Worm (Caenorhabditis elegans) whole organism, L4/young adult: ENCODE data around the gene srj-24.

Experiments
- W03F9.2 ChIP-seq: fragments of 150-350 bp; optimal IDR thresholded peaks from 2 replicates; lab custom pipeline; 2014; ENCODE audit warnings: missing biosample characterization, missing genetic modification characterization
- him-1 ChIP-seq: sonication (generic microtip); optimal IDR thresholded peaks from 2 replicates; lab custom pipeline; 2016; ENCODE audit warnings: missing genotype, missing genetic modification reagents, missing genetic modification characterization, missing compliant biosample characterization

DNA sequence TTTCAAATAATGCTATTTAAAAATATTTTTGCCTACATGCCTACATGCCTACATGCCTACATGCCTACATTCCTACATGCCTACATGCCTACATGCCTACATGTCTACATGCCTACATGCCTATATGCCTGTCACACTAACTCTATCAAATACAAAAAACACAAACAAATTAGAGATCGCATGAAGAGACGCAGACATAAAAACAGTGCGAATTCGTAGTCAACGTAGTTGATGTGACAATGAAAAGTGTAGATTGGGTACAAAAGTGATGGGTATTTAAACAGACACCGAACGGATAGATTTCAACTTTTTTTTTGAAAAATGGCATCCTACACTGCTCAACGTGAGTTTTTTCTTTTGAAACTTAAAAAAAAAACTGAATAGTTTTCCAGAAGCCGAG lies 38.6 kb upstream of the srj-24 start, which contains the start of gene R09E12.9:
- no peak for TF ChIP-seq him-1 (tag; lab: Kevin White, UChicago)
- no peak for TF ChIP-seq W03F9.2 (tag; lab: Kevin White, UChicago)
